Worm (Caenorhabditis elegans): ENCODE measurements around the gene D1005.4.
A peak's percentile ranks its signal among the peaks of the same experiment; 100 is the strongest.

Gene D1005.4

DNA sequence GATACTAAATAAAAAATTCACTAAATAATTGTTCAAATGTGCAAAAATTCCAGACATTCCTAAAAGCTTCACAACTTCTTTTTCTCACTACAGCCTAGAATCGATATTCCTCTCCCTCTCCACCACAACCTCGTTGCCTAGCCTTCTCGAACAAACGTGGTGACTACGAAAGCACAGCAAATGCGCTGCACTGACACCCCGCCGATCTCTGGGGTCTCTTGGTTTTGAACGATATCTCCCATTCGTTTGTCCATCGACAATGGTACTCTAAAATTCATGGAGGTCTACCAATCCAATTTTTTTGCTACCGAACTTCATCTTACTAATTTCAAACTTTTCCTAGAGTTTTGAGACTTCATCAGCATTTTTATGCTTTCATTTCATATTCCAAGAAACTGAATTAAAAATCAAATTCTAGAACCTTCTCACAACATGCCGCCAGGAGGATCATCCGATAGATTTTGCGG lies 35.2 kb downstream of the D1005.4 start, which contains the start of gene W05H7.1 (continued):
- TF ChIP-seq elt-1 (tag; optimal IDR thresholded peaks at IDR 0.05): no peak
- TF ChIP-seq zag-1 (tag; optimal IDR thresholded peaks at IDR 0.05): no peak

DNA sequence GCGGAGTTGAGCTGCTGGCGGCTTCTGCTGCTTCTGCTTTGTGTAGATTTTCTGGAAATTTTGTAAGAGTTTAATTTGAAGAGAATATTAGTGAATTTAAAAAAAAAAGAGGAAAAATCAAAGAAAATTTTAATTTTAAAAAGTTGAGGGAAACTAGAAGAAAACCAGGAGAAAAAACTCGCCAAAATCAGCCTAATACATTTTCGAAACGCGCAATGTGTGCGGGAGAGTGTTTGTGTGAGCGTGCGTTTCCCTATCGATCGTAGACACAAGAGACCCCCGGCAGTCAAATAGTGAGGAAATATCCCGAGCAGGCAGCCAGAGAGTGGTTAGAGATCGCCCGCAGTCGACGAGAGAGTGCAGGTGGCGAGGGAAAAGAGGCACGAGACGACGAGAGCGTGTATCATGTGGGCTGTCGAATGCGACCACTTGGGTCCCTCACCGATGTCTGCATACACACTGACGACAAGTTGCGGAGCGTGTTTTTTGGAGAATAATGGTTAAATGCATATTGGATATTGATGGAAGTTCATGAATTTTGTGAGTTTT lies 39.0 kb downstream of the D1005.4 start, which contains the start of gene zfp-3:
Gene zfp-3, minus strand, starts transcription at position 51 of the 549 bp plus-strand sequence.
- TF ChIP-seq egl-5 (tag; optimal IDR thresholded peaks at IDR 0.05) (peak; percentile 79), fkh-2 (tag; optimal IDR thresholded peaks at IDR 0.05) (no peak), jun-1 (tag; optimal IDR thresholded peaks at IDR 0.05) (peak; percentile 98), aly-2 (tag; optimal IDR thresholded peaks at IDR 0.05) (no peak), daf-12 (tag; optimal IDR thresholded peaks at IDR 0.05) (no peak), ztf-4 (tag; optimal IDR thresholded peaks at IDR 0.05) (no peak), ceh-28 (tag; optimal IDR thresholded peaks at IDR 0.05) (peak; percentile 95), nhr-23 (tag; optimal IDR thresholded peaks at IDR 0.05) (peak; percentile 93), pqm-1 (tag; optimal IDR thresholded peaks at IDR 0.05) (peak; percentile 81), mml-1 (tag; optimal IDR thresholded peaks at IDR 0.05) (peak; percentile 17), sea-2 (GFP tag; optimal IDR thresholded peaks at IDR 0.05) (peak; percentile 78), fos-1 (tag; optimal IDR thresholded peaks at IDR 0.05) (peak; percentile 73), unc-39 (tag; optimal IDR thresholded peaks at IDR 0.05) (no peak), fkh-10 (GFP tag; optimal IDR thresholded peaks at IDR 0.05) (peak; percentile 88), nhr-11 (tag; optimal IDR thresholded peaks at IDR 0.05) (peak; percentile 71), nhr-67 (tag; optimal IDR thresholded peaks at IDR 0.05) (no peak), elt-3 (tag; optimal IDR thresholded peaks at IDR 0.05) (peak in 1 of 3 experiments; percentile 20), nhr-76 (tag; optimal IDR thresholded peaks at IDR 0.05) (no peak), lin-15B (tag; optimal IDR thresholded peaks at IDR 0.05) (peak; percentile 87), R02D3.7 (tag; optimal IDR thresholded peaks at IDR 0.05) (peak; percentile 78), egl-27 (tag; optimal IDR thresholded peaks at IDR 0.05) (peak; percentile 89), tbx-2 (tag; optimal IDR thresholded peaks at IDR 0.05) (peak; percentile 87), elt-2 (tag; optimal IDR thresholded peaks at IDR 0.05) (peak; percentile 82), eor-1 (tag; optimal IDR thresholded peaks at IDR 0.05) (no peak), elt-1 (tag; optimal IDR thresholded peaks at IDR 0.05) (peak; percentile 61), unc-62 (GFP tag; optimal IDR thresholded peaks at IDR 0.05) (peak; percentile 90), ama-1 (optimal IDR thresholded peaks at IDR 0.05) (peak; percentile 62), nhr-28 (tag; optimal IDR thresholded peaks at IDR 0.05) (no peak), nhr-77 (tag; optimal IDR thresholded peaks at IDR 0.05) (peak; percentile 77), nhr-237 (tag; optimal IDR thresholded peaks at IDR 0.05) (no peak), ceh-9 (tag; optimal IDR thresholded peaks at IDR 0.05) (no peak), snpc-4 (tag; optimal IDR thresholded peaks at IDR 0.05) (peak; percentile 82), lsy-12 (tag; optimal IDR thresholded peaks at IDR 0.05) (peak; percentile 83), ceh-16 (tag; optimal IDR thresholded peaks at IDR 0.05) (no peak), skn-1 (tag; optimal IDR thresholded peaks at IDR 0.05) (peak; percentile 91), zag-1 (tag; optimal IDR thresholded peaks at IDR 0.05) (no peak), nfya-1 (tag; optimal IDR thresholded peaks at IDR 0.05; ENCODE audit: insufficient read depth) (peak; percentile 97), mdl-1 (tag; optimal IDR thresholded peaks at IDR 0.05) (peak; percentile 91), ceh-82 (tag; optimal IDR thresholded peaks at IDR 0.05) (peak; percentile 76), hmg-11 (tag; optimal IDR thresholded peaks at IDR 0.05) (peak; percentile 99), lin-39 (tag; optimal IDR thresholded peaks at IDR 0.05) (peak; percentile 97), pha-4 (tag; optimal IDR thresholded peaks at IDR 0.05) (peak; percentile 96), ZK546.5 (tag; optimal IDR thresholded peaks at IDR 0.05) (peak; percentile 14), nhr-43 (tag; optimal IDR thresholded peaks at IDR 0.05; ENCODE audit: poor library complexity, severe bottlenecking) (peak; percentile 86), nhr-25 (tag; optimal IDR thresholded peaks at IDR 0.05) (peak; percentile 93)
